Worm (Caenorhabditis elegans) whole organism, L1 larva: ENCODE results near the gene madf-11.

Experiments
- C16A3.4 ChIP-seq: fragments of 150-350 bp; optimal IDR thresholded peaks from 2 replicates; lab custom pipeline; 2014; ENCODE audit warnings: missing biosample characterization, missing genetic modification characterization
- Y116A8C.19 ChIP-seq: sonication (generic microtip); optimal IDR thresholded peaks from 2 replicates; lab custom pipeline; 2016; ENCODE audit warnings: missing compliant biosample characterization, missing genetic modification characterization, borderline replicate concordance
- aha-1 ChIP-seq: fragments of 150-350 bp; optimal IDR thresholded peaks from 2 replicates; lab custom pipeline; 2014; ENCODE audit warnings: missing biosample characterization, missing genetic modification characterization
- blmp-1 ChIP-seq: fragments of 150-350 bp; optimal IDR thresholded peaks from 2 replicates; lab custom pipeline; 2014; ENCODE audit warnings: missing biosample characterization, missing genetic modification characterization
- ceh-63 ChIP-seq: fragments of 200-800 bp; sonication (Bioruptor generic); optimal IDR thresholded peaks from 2 replicates; lab custom pipeline; 2018; ENCODE audit warnings: mild to moderate bottlenecking, missing genetic modification characterization, missing compliant biosample characterization
- ceh-82 ChIP-seq, 3 experiments: fragments of 150-350 bp in 1 of 3; sonication (generic microtip) in 2 of 3; optimal IDR thresholded peaks; 2 replicates each; lab custom pipeline; 2014 to 2017; ENCODE audit warnings: missing biosample characterization in 3 of 3, missing genetic modification characterization in 3 of 3
- ceh-88 ChIP-seq: fragments of 200-800 bp; sonication (Bioruptor generic); IDR thresholded peaks from 2 replicates; pipeline ENCODE4 v1.3.6; 2022; ENCODE audit warnings: missing genetic modification characterization, missing compliant biosample characterization
- ceh-90 ChIP-seq: sonication (generic microtip); optimal IDR thresholded peaks from 2 replicates; lab custom pipeline; 2016; ENCODE audit warnings: missing genetic modification characterization, missing compliant biosample characterization
- dpl-1 ChIP-seq, 3 experiments: fragments of 150-350 bp in 2 of 3; sonication (generic microtip) in 1 of 3; optimal IDR thresholded peaks; 2 replicates each; lab custom pipeline; 2014 to 2017; ENCODE audit warnings: missing biosample characterization in 3 of 3, missing genetic modification characterization in 3 of 3, missing genetic modification reagents in 3 of 3
- efl-3 ChIP-seq: fragments of 200-800 bp; sonication (Bioruptor generic); optimal IDR thresholded peaks from 2 replicates; lab custom pipeline; 2018; ENCODE audit warnings: mild to moderate bottlenecking, missing genetic modification characterization, missing compliant biosample characterization
- egl-27 ChIP-seq, 2 experiments: fragments of 150-350 bp in 1 of 2; sonication (generic microtip); optimal IDR thresholded peaks; 3 replicates each; lab custom pipeline; 2017 to 2018; ENCODE audit warnings: missing biosample characterization in 2 of 2, missing genetic modification characterization in 2 of 2, missing genetic modification reagents in 2 of 2
- elt-2 ChIP-seq: sonication (generic microtip); optimal IDR thresholded peaks from 2 replicates; lab custom pipeline; 2016; ENCODE audit warnings: missing genetic modification characterization, mild to moderate bottlenecking, inconsistent platforms, missing compliant biosample characterization, missing genetic modification reagents
- elt-3 ChIP-seq, 6 experiments: fragments of 150-350 bp in 1 of 6; sonication (generic microtip); optimal IDR thresholded peaks; 2 replicates each; lab custom pipeline; 2017 to 2018; ENCODE audit warnings: missing biosample characterization in 6 of 6, missing genetic modification characterization in 6 of 6, inconsistent platforms in 1 of 6
- fkh-4 ChIP-seq: sonication (generic microtip); optimal IDR thresholded peaks from 2 replicates; lab custom pipeline; 2016; ENCODE audit warnings: missing compliant biosample characterization, missing genetic modification characterization, borderline replicate concordance
- fkh-8 ChIP-seq: sonication (generic microtip); optimal IDR thresholded peaks from 2 replicates; lab custom pipeline; 2016; ENCODE audit warnings: mild to moderate bottlenecking, missing genetic modification characterization, missing compliant biosample characterization
- fos-1 ChIP-seq: fragments of 150-350 bp; optimal IDR thresholded peaks from 2 replicates; lab custom pipeline; 2014; ENCODE audit warnings: missing biosample characterization, missing genetic modification characterization
- grh-1 ChIP-seq: fragments of 200-800 bp; sonication (Bioruptor generic); IDR thresholded peaks from 2 replicates; pipeline ENCODE4 v1.3.6; 2022; ENCODE audit warnings: missing genetic modification reagents, missing genetic modification characterization, missing compliant biosample characterization
- hlh-4 ChIP-seq: sonication (generic microtip); optimal IDR thresholded peaks from 2 replicates; lab custom pipeline; 2016; ENCODE audit warnings: mild to moderate bottlenecking, missing genetic modification characterization, missing compliant biosample characterization
- hpl-2 ChIP-seq: fragments of 150-350 bp; optimal IDR thresholded peaks from 2 replicates; lab custom pipeline; 2014; ENCODE audit warnings: missing biosample characterization, missing genetic modification reagents, missing genetic modification characterization
- lin-14 ChIP-seq: fragments of 200-800 bp; sonication (Bioruptor generic); optimal IDR thresholded peaks from 2 replicates; lab custom pipeline; 2018; ENCODE audit warnings: mild to moderate bottlenecking, missing genetic modification characterization, moderate library complexity, missing compliant biosample characterization
- lin-15B ChIP-seq: fragments of 150-350 bp; sonication (generic microtip); optimal IDR thresholded peaks from 3 replicates; lab custom pipeline; 2014; ENCODE audit warnings: missing biosample characterization, missing genetic modification characterization
- lir-3 ChIP-seq: sonication (generic microtip); optimal IDR thresholded peaks from 2 replicates; lab custom pipeline; 2016; ENCODE audit warnings: mild to moderate bottlenecking, missing genetic modification characterization, moderate library complexity, missing compliant biosample characterization; ENCODE audit not compliant: poor library complexity
- lsy-2 ChIP-seq, 2 experiments: fragments of 150-350 bp; optimal IDR thresholded peaks; 2 replicates each; lab custom pipeline; 2014; ENCODE audit warnings: missing biosample characterization in 2 of 2, missing genetic modification characterization in 2 of 2
- mab-9 ChIP-seq: fragments of 200-800 bp; sonication (Bioruptor generic); IDR thresholded peaks from 2 replicates; pipeline ENCODE4 v1.3.6; 2022; ENCODE audit warnings: missing genetic modification reagents, missing genetic modification characterization, missing compliant biosample characterization
- mdl-1 ChIP-seq, 2 experiments: fragments of 150-350 bp; optimal IDR thresholded peaks; 2 replicates each; lab custom pipeline; 2014 to 2017; ENCODE audit warnings: missing biosample characterization in 2 of 2, missing genetic modification characterization in 2 of 2, inconsistent platforms in 1 of 2
- mef-2 ChIP-seq: fragments of 150-350 bp; optimal IDR thresholded peaks from 2 replicates; lab custom pipeline; 2014; ENCODE audit warnings: missing biosample characterization, missing genetic modification characterization
- nhr-11 ChIP-seq: fragments of 150-350 bp; optimal IDR thresholded peaks from 2 replicates; lab custom pipeline; 2014; ENCODE audit warnings: missing biosample characterization, missing genetic modification characterization
- nhr-12 ChIP-seq: sonication (generic microtip); optimal IDR thresholded peaks from 2 replicates; lab custom pipeline; 2017; ENCODE audit warnings: missing biosample characterization, missing genetic modification characterization
- nhr-28 ChIP-seq: fragments of 150-350 bp; optimal IDR thresholded peaks from 2 replicates; lab custom pipeline; 2014; ENCODE audit warnings: missing biosample characterization, missing genetic modification characterization
- nhr-47 ChIP-seq: sonication (generic microtip); optimal IDR thresholded peaks from 2 replicates; lab custom pipeline; 2016; ENCODE audit warnings: mild to moderate bottlenecking, missing genetic modification characterization, moderate library complexity, missing compliant biosample characterization
- nhr-76 ChIP-seq: sonication (generic microtip); optimal IDR thresholded peaks from 2 replicates; lab custom pipeline; 2017; ENCODE audit warnings: missing biosample characterization, missing genetic modification characterization
- nhr-90 ChIP-seq: sonication (generic microtip); optimal IDR thresholded peaks from 2 replicates; lab custom pipeline; 2016; ENCODE audit warnings: mild to moderate bottlenecking, missing genetic modification characterization, missing compliant biosample characterization; ENCODE audit not compliant: poor library complexity
- pqm-1 ChIP-seq: sonication (generic microtip); optimal IDR thresholded peaks from 3 replicates; lab custom pipeline; 2017; ENCODE audit warnings: missing biosample characterization, missing genetic modification characterization
- skn-1 ChIP-seq: fragments of 150-350 bp; optimal IDR thresholded peaks from 2 replicates; lab custom pipeline; 2014; ENCODE audit warnings: missing biosample characterization, missing genetic modification characterization
- snpc-4 ChIP-seq: fragments of 150-350 bp; optimal IDR thresholded peaks from 2 replicates; lab custom pipeline; 2014; ENCODE audit warnings: missing biosample characterization, missing genetic modification characterization
- snu-23 ChIP-seq: sonication (generic microtip); optimal IDR thresholded peaks from 2 replicates; lab custom pipeline; 2016; ENCODE audit warnings: missing genetic modification characterization, missing compliant biosample characterization
- sptf-1 ChIP-seq: fragments of 150-350 bp; optimal IDR thresholded peaks from 2 replicates; lab custom pipeline; 2014; ENCODE audit warnings: missing biosample characterization, missing genetic modification characterization
- sup-37 ChIP-seq: fragments of 200-800 bp; sonication (Bioruptor generic); optimal IDR thresholded peaks from 2 replicates; lab custom pipeline; 2018; ENCODE audit warnings: mild to moderate bottlenecking, missing genetic modification characterization, missing compliant biosample characterization
- swsn-7 ChIP-seq: sonication (generic microtip); optimal IDR thresholded peaks from 2 replicates; lab custom pipeline; 2016; ENCODE audit warnings: missing genetic modification characterization, missing compliant biosample characterization
- tbx-2 ChIP-seq: sonication (generic microtip); optimal IDR thresholded peaks from 2 replicates; lab custom pipeline; 2016; ENCODE audit warnings: missing genetic modification characterization, missing compliant biosample characterization
- unc-30 ChIP-seq: sonication (generic microtip); optimal IDR thresholded peaks from 2 replicates; lab custom pipeline; 2017; ENCODE audit warnings: missing biosample characterization, missing genetic modification characterization
- unc-86 ChIP-seq: sonication (generic microtip); optimal IDR thresholded peaks from 2 replicates; lab custom pipeline; 2016; ENCODE audit warnings: missing genetic modification characterization, missing compliant biosample characterization
- zag-1 ChIP-seq: fragments of 150-350 bp; optimal IDR thresholded peaks from 2 replicates; lab custom pipeline; 2014; ENCODE audit warnings: missing biosample characterization, missing genetic modification characterization

madf-11 gene

DNA sequence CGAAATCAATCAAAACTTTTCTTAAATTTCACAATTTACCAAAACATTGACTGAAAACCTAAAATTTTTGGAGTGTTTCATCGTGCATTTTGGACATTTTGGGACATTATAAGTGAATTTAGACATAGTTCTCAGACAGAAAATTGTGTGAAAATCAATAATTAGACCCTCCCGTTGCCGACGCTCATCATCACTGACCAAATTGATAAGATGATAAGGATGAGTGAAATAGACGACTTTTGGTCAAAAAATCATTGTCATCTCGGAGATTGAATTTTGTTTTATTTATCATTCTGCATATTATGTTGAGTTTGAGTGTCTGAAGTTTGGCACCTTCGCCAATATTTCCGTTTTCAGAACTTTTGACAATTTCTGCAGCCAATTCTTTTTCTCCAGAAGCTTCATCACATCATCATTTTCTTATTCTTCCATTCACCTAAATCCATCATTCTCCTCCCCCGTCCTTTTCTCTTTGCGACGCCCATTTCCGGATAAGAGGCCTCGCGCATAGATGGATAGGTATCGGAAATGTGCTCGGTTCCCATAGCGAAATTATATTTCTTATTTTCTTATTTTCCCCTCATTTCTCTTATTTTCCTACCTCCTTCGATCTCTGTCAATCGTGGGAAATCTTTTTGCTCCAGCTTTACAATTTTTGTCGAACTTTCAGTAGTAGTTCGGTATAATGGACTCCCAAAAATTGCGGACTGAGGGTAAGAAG is 8.5 kb upstream of the madf-11 start, which contains the start of gene bas-1:
Gene bas-1, plus strand, starts transcription at position 671 of the 721 bp plus-strand sequence.
- TF ChIP-seq elt-3 (tag; optimal IDR thresholded peaks at IDR 0.05; lab: Kevin White, UChicago) = peak in 1 of 6 experiments; percentile 10
- TF ChIP-seq nhr-28 (tag; lab: Kevin White, UChicago) = no peak

DNA sequence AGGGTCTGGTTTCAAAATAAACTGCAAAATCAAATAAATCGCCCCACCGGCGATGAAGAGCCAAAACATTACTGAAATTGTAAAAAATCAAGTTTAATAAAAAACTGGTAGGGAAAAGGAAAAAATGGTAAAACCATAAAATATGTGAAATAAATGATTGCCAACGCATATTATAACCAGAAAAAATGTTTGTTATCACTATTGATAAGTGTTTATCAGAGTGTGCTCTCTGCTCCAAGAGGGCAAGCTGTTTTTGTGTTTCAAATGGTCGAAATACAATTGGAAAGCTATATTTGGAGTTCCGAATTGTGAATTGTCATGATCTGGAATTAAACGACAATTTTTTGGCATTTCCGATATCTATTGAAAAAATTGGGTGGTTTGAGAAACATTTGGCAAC is 7.0 kb upstream of the madf-11 start, which contains the start of gene C05D2.8:
Gene C05D2.8, minus strand, starts transcription at position 71 of the 400 bp plus-strand sequence.
- TF ChIP-seq hpl-2 (GFP tag; lab: Kevin White, UChicago) (no peak), ceh-82 (tag; optimal IDR thresholded peaks at IDR 0.05; lab: Kevin White, UChicago) (no peak), mab-9 (GFP tag; lab: Robert Waterston, UW) (no peak), sptf-1 (tag; lab: Kevin White, UChicago) (no peak), elt-2 (peak; percentile 35), ceh-63 (GFP tag; lab: Kevin White, UChicago) (no peak), unc-30 (tag; lab: Kevin White, UChicago) (no peak), mef-2 (tag; lab: Kevin White, UChicago) (no peak)

ce11 chrIII:5604080-5604479 is 791 bp upstream of the madf-11 start, which contains the start of gene xnd-1:
Gene xnd-1, plus strand, starts transcription at chrIII:5604460.
- TF ChIP-seq ceh-82 (tag; optimal IDR thresholded peaks at IDR 0.05; lab: Kevin White, UChicago) = no peak
- no peak for TF ChIP-seq egl-27 (tag; optimal IDR thresholded peaks at IDR 0.05; lab: Kevin White, UChicago)
- no peak for TF ChIP-seq mdl-1 (tag; optimal IDR thresholded peaks at IDR 0.05; lab: Kevin White, UChicago)
- no peak for TF ChIP-seq lin-15B (tag; lab: Kevin White, UChicago)
- no peak for TF ChIP-seq blmp-1 (tag; lab: Kevin White, UChicago)
- no peak for TF ChIP-seq lir-3
- no peak for TF ChIP-seq efl-3 (GFP tag; lab: Kevin White, UChicago)
- TF ChIP-seq snu-23 (GFP tag; lab: Kevin White, UChicago) = no peak
- no peak for TF ChIP-seq dpl-1 (GFP tag; optimal IDR thresholded peaks at IDR 0.05; lab: Kevin White, UChicago)
- TF ChIP-seq unc-86 = no peak

DNA sequence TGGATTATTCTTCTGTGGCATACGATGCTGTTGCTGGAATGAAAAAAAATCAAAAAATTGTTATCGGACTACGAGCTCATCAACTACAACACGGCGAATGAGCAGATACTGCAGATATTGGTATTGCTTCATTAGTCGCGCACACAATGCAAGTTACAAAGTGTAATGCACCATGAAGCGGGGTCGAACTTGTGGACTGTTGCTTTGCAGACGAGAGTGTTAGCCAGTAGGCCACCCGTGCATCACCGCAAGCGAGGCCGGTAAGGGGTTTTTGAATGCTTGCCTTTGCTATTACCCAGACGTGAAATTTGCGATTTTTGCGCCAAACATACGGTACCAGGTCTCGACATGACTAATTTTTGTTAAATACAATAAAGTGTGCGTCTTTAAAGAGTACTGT is 1.3 kb downstream of the madf-11 start:
- TF ChIP-seq zag-1 (tag; lab: Kevin White, UChicago) (no peak), tbx-2 (peak; percentile 69), sup-37 (peak; percentile 43), lin-15B (tag; lab: Kevin White, UChicago) (peak; percentile 34), fkh-8 (tag; lab: Kevin White, UChicago) (peak; percentile 34), snpc-4 (tag; lab: Kevin White, UChicago) (peak; percentile 54), grh-1 (GFP tag; lab: Robert Waterston, UW) (peak; percentile 33; the same call in 1 of the 2 replicates), nhr-47 (tag; lab: Kevin White, UChicago) (peak; percentile 81), unc-30 (tag; lab: Kevin White, UChicago) (no peak), ceh-88 (GFP tag; lab: Robert Waterston, UW) (peak; percentile 39; the same call in 1 of the 2 replicates), snu-23 (GFP tag; lab: Kevin White, UChicago) (peak; percentile 88), lir-3 (peak; percentile 64), fkh-4 (tag; lab: Kevin White, UChicago) (no peak), ceh-63 (GFP tag; lab: Kevin White, UChicago) (no peak), C16A3.4 (peak; percentile 73), fos-1 (tag; lab: Kevin White, UChicago) (peak; percentile 16), ceh-90 (tag; lab: Kevin White, UChicago) (peak; percentile 7), nhr-12 (no peak), aha-1 (tag; lab: Kevin White, UChicago) (no peak), egl-27 (tag; optimal IDR thresholded peaks at IDR 0.05; lab: Kevin White, UChicago) (no peak), nhr-11 (tag; lab: Kevin White, UChicago) (no peak), hlh-4 (tag; lab: Kevin White, UChicago) (no peak), Y116A8C.19 (tag; lab: Kevin White, UChicago) (no peak), blmp-1 (tag; lab: Kevin White, UChicago) (no peak), nhr-76 (tag; lab: Kevin White, UChicago) (peak; percentile 44), elt-2 (peak; percentile 43), pqm-1 (no peak), unc-86 (no peak), lin-14 (GFP tag; lab: Kevin White, UChicago) (peak; percentile 66), swsn-7 (tag; lab: Kevin White, UChicago) (peak; percentile 75), lsy-2 (tag; optimal IDR thresholded peaks at IDR 0.05; lab: Kevin White, UChicago) (peak; percentile 55 to 70), nhr-90 (tag; lab: Kevin White, UChicago) (peak; percentile 78), skn-1 (tag; lab: Kevin White, UChicago) (peak; percentile 58)
